Fruit fly (Drosophila melanogaster) whole organism, embryonic: ENCODE measurements around the gene CG10232.

Source experiments
- Atf3 ChIP-seq: fragments of 200-800 bp; sonication (Bioruptor generic); optimal IDR thresholded peaks from 3 replicates; lab custom pipeline; 2016; ENCODE audit warnings: missing biosample characterization, missing genetic modification characterization
- CG1024 ChIP-seq: fragments of 200-800 bp; sonication (Bioruptor generic); IDR thresholded peaks from 2 replicates; pipeline ENCODE4 v1.3.6; 2022; ENCODE audit warnings: missing biosample characterization, missing genetic modification characterization
- CG10431 ChIP-seq: fragments of 200-800 bp; sonication (Bioruptor generic); optimal IDR thresholded peaks from 3 replicates; lab custom pipeline; 2018; ENCODE audit warnings: missing biosample characterization, mild to moderate bottlenecking, missing genetic modification characterization
- CG10462 ChIP-seq: fragments of 200-800 bp; sonication (Bioruptor generic); optimal IDR thresholded peaks from 2 replicates; lab custom pipeline; 2016; ENCODE audit warnings: missing biosample characterization, missing genetic modification characterization
- CG12391 ChIP-seq: fragments of 200-800 bp; sonication (Bioruptor generic); optimal IDR thresholded peaks from 3 replicates; lab custom pipeline; 2018; ENCODE audit warnings: missing biosample characterization, mild to moderate bottlenecking, missing genetic modification characterization, moderate library complexity
- CG13424 ChIP-seq: fragments of 200-800 bp; sonication (Bioruptor generic); optimal IDR thresholded peaks from 2 replicates; lab custom pipeline; 2019; ENCODE audit warnings: missing biosample characterization, mild to moderate bottlenecking, missing genetic modification characterization, moderate library complexity
- CG13894 ChIP-seq: fragments of 200-800 bp; sonication (Bioruptor generic); optimal IDR thresholded peaks from 3 replicates; lab custom pipeline; 2018; ENCODE audit warnings: missing biosample characterization, mild to moderate bottlenecking, missing genetic modification characterization, moderate library complexity
- CG14667 ChIP-seq: fragments of 200-800 bp; sonication (Bioruptor generic); IDR thresholded peaks from 2 replicates; pipeline ENCODE4 v1.3.6; 2022; ENCODE audit warnings: missing biosample characterization, missing genetic modification characterization
- CG17359 ChIP-seq: fragments of 200-800 bp; sonication (Bioruptor generic); optimal IDR thresholded peaks from 3 replicates; lab custom pipeline; 2018; ENCODE audit warnings: missing biosample characterization, mild to moderate bottlenecking, missing genetic modification characterization, moderate library complexity
- CG17568 ChIP-seq: fragments of 200-800 bp; sonication (Bioruptor generic); optimal IDR thresholded peaks from 2 replicates; lab custom pipeline; 2018; ENCODE audit warnings: missing biosample characterization, mild to moderate bottlenecking, missing genetic modification characterization, moderate library complexity
- CG17829 ChIP-seq: fragments of 200-800 bp; optimal IDR thresholded peaks from 2 replicates; lab custom pipeline; 2019; ENCODE audit warnings: missing biosample characterization, mild to moderate bottlenecking, missing genetic modification characterization, moderate library complexity
- CG18764 ChIP-seq: fragments of 200-800 bp; sonication (Bioruptor generic); optimal IDR thresholded peaks from 3 replicates; lab custom pipeline; 2016; ENCODE audit warnings: missing biosample characterization, missing genetic modification characterization
- CG32767 ChIP-seq: fragments of 200-800 bp; sonication (Bioruptor generic); IDR thresholded peaks from 2 replicates; pipeline ENCODE4 v1.3.6; 2022; ENCODE audit warnings: missing biosample characterization, missing genetic modification characterization
- CG5245 ChIP-seq: fragments of 200-800 bp; sonication (Bioruptor generic); optimal IDR thresholded peaks from 3 replicates; lab custom pipeline; 2016; ENCODE audit warnings: missing biosample characterization, missing genetic modification characterization
- CG6254 ChIP-seq: fragments of 200-800 bp; sonication (Bioruptor generic); optimal IDR thresholded peaks from 3 replicates; lab custom pipeline; 2017; ENCODE audit warnings: mild to moderate bottlenecking, missing biosample characterization, missing genetic modification reagents, missing genetic modification characterization
- CG6683 ChIP-seq: fragments of 200-800 bp; sonication (Bioruptor generic); optimal IDR thresholded peaks from 2 replicates; lab custom pipeline; 2017; ENCODE audit warnings: missing biosample characterization, mild to moderate bottlenecking, missing genetic modification characterization, missing genetic modification reagents
- CG6854 ChIP-seq: fragments of 200-800 bp; sonication (Bioruptor generic); optimal IDR thresholded peaks from 3 replicates; lab custom pipeline; 2017; ENCODE audit warnings: missing biosample characterization, mild to moderate bottlenecking, missing genetic modification characterization
- CG9437 ChIP-seq: fragments of 200-800 bp; sonication (Bioruptor generic); optimal IDR thresholded peaks from 2 replicates; lab custom pipeline; 2018; ENCODE audit warnings: missing biosample characterization, mild to moderate bottlenecking, missing genetic modification characterization
- CG9797 ChIP-seq: fragments of 200-800 bp; sonication (Bioruptor generic); optimal IDR thresholded peaks from 3 replicates; lab custom pipeline; 2018; ENCODE audit warnings: missing biosample characterization, mild to moderate bottlenecking, missing genetic modification characterization
- Camta ChIP-seq: fragments of 200-800 bp; sonication (Bioruptor generic); optimal IDR thresholded peaks from 2 replicates; lab custom pipeline; 2016; ENCODE audit warnings: missing biosample characterization, missing genetic modification characterization
- CoRest ChIP-seq: fragments of 200-800 bp; sonication (Bioruptor generic); optimal IDR thresholded peaks from 3 replicates; lab custom pipeline; 2018; ENCODE audit warnings: missing biosample characterization, mild to moderate bottlenecking, missing genetic modification characterization, moderate library complexity
- GATAe ChIP-seq: fragments of 200-800 bp; sonication (Bioruptor generic); conservative IDR thresholded peaks from 2 replicates; pipeline ENCODE4 v1.3.6; 2022; ENCODE audit warnings: missing biosample characterization, missing genetic modification characterization
- Gsc ChIP-seq: fragments of 200-800 bp; sonication (Bioruptor generic); IDR thresholded peaks from 2 replicates; pipeline ENCODE4 v1.3.6; 2022; ENCODE audit warnings: missing biosample characterization, missing genetic modification characterization
- Lhr ChIP-seq: fragments of 200-800 bp; sonication (Bioruptor generic); optimal IDR thresholded peaks from 3 replicates; lab custom pipeline; 2017; ENCODE audit warnings: mild to moderate bottlenecking, missing biosample characterization, missing genetic modification reagents, missing genetic modification characterization
- Lpt ChIP-seq: fragments of >200 bp; optimal IDR thresholded peaks from 2 replicates; lab custom pipeline; 2018; ENCODE audit warnings: missing biosample characterization, missing genetic modification characterization
- Med ChIP-seq: fragments of 200-800 bp; sonication (Bioruptor generic); peaks from one replicate; lab custom pipeline; 2016; ENCODE audit warnings: missing biosample characterization, missing genetic modification characterization, mild to moderate bottlenecking, inconsistent platforms, moderate library complexity
- NfI ChIP-seq: fragments of 200-800 bp; sonication (Bioruptor generic); optimal IDR thresholded peaks from 3 replicates; lab custom pipeline; 2018; ENCODE audit warnings: missing biosample characterization, mild to moderate bottlenecking, missing genetic modification characterization, moderate library complexity
- Scr ChIP-seq: fragments of 200-800 bp; sonication (Bioruptor generic); IDR thresholded peaks from 2 replicates; pipeline ENCODE4 v1.3.6; 2022; ENCODE audit warnings: missing biosample characterization, missing genetic modification characterization; ENCODE audit not compliant: partially characterized antibody
- Sry-δ ChIP-seq: fragments of 200-800 bp; sonication (Bioruptor generic); optimal IDR thresholded peaks from 2 replicates; lab custom pipeline; 2016; ENCODE audit warnings: missing biosample characterization, missing genetic modification characterization
- TFAM ChIP-seq: fragments of 200-800 bp; sonication (Bioruptor generic); optimal IDR thresholded peaks from 2 replicates; lab custom pipeline; 2017; ENCODE audit warnings: missing biosample characterization, missing genetic modification characterization, inconsistent platforms
- ab ChIP-seq: fragments of 200-800 bp; sonication (Bioruptor generic); optimal IDR thresholded peaks from 2 replicates; lab custom pipeline; 2016; ENCODE audit warnings: missing biosample characterization, missing genetic modification characterization
- az2 ChIP-seq: fragments of 200-800 bp; sonication (Bioruptor generic); optimal IDR thresholded peaks from 3 replicates; lab custom pipeline; 2016; ENCODE audit warnings: missing biosample characterization, missing genetic modification characterization
- br ChIP-seq: fragments of >200 bp; optimal IDR thresholded peaks from 2 replicates; lab custom pipeline; 2017
- cato ChIP-seq: fragments of 200-800 bp; sonication (Bioruptor generic); optimal IDR thresholded peaks from 2 replicates; lab custom pipeline; 2016; ENCODE audit warnings: missing biosample characterization, missing genetic modification characterization, borderline replicate concordance
- exex ChIP-seq: fragments of 200-800 bp; sonication (Bioruptor generic); optimal IDR thresholded peaks from 4 replicates; lab custom pipeline; 2018; ENCODE audit warnings: missing biosample characterization, mild to moderate bottlenecking, missing genetic modification characterization, moderate library complexity
- gcm ChIP-seq: fragments of 200-800 bp; sonication (Bioruptor generic); optimal IDR thresholded peaks from 2 replicates; lab custom pipeline; 2019; ENCODE audit warnings: missing biosample characterization, mild to moderate bottlenecking, missing genetic modification characterization, moderate library complexity
- gro ChIP-seq: fragments of 200-800 bp; sonication (Bioruptor generic); optimal IDR thresholded peaks from 2 replicates; lab custom pipeline; 2016; ENCODE audit warnings: missing biosample characterization, missing genetic modification characterization
- jing ChIP-seq: fragments of 200-800 bp; sonication (Bioruptor generic); optimal IDR thresholded peaks from 2 replicates; lab custom pipeline; 2018; ENCODE audit warnings: missing biosample characterization, mild to moderate bottlenecking, missing genetic modification characterization
- kay ChIP-seq: fragments of 200-800 bp; sonication (Bioruptor generic); optimal IDR thresholded peaks from 2 replicates; lab custom pipeline; 2016; ENCODE audit warnings: missing biosample characterization, missing genetic modification characterization
- nerfin-1 ChIP-seq: fragments of 200-800 bp; sonication (Bioruptor generic); optimal IDR thresholded peaks from 3 replicates; lab custom pipeline; 2019; ENCODE audit warnings: missing biosample characterization, mild to moderate bottlenecking, missing genetic modification characterization, moderate library complexity
- phol ChIP-seq: fragments of 200-800 bp; sonication (Bioruptor generic); optimal IDR thresholded peaks from 3 replicates; lab custom pipeline; 2018; ENCODE audit warnings: missing biosample characterization, mild to moderate bottlenecking, missing genetic modification characterization, moderate library complexity
- prd ChIP-seq, 3 experiments: fragments of >200 bp in 2 of 3; fragments of 200-800 bp in 1 of 3; sonication (Bioruptor generic) in 1 of 3; optimal IDR thresholded peaks in 2 of 3; IDR thresholded peaks in 1 of 3; 2 replicates in 2 of 3; 3 replicates in 1 of 3; pipeline versions ENCODE4 v1.3.6 to Lab custom; 2017 to 2022; ENCODE audit warnings: missing biosample characterization in 1 of 3, missing genetic modification characterization in 1 of 3
- repo ChIP-seq: fragments of 200-800 bp; sonication (Bioruptor generic); optimal IDR thresholded peaks from 2 replicates; lab custom pipeline; 2016; ENCODE audit warnings: missing biosample characterization, missing genetic modification characterization
- scrt ChIP-seq: fragments of 200-800 bp; sonication (Bioruptor generic); optimal IDR thresholded peaks from 2 replicates; lab custom pipeline; 2018; ENCODE audit warnings: missing biosample characterization, mild to moderate bottlenecking, missing genetic modification characterization, moderate library complexity
- so ChIP-seq: fragments of 200-800 bp; sonication (Bioruptor generic); IDR thresholded peaks from 3 replicates; pipeline ENCODE4 v1.3.6; 2022; ENCODE audit warnings: missing biosample characterization, missing genetic modification characterization
- ssp ChIP-seq: fragments of 200-800 bp; sonication (Bioruptor generic); IDR thresholded peaks from 2 replicates; pipeline ENCODE4 v1.3.6; 2022; ENCODE audit warnings: missing biosample characterization, missing genetic modification characterization
- tll ChIP-seq, 2 experiments: fragments of 200-800 bp in 1 of 2; fragments of >200 bp in 1 of 2; sonication (Bioruptor generic) in 1 of 2; optimal IDR thresholded peaks; 2 replicates each; lab custom pipeline; 2017 to 2019; ENCODE audit warnings: missing biosample characterization in 2 of 2, missing genetic modification characterization in 2 of 2, mild to moderate bottlenecking in 1 of 2, moderate library complexity in 1 of 2
- zfh1 ChIP-seq: fragments of 200-800 bp; sonication (Bioruptor generic); IDR thresholded peaks from 3 replicates; pipeline ENCODE4 v1.3.6; 2022; ENCODE audit warnings: missing biosample characterization, missing genetic modification characterization

The CG10232 gene

DNA sequence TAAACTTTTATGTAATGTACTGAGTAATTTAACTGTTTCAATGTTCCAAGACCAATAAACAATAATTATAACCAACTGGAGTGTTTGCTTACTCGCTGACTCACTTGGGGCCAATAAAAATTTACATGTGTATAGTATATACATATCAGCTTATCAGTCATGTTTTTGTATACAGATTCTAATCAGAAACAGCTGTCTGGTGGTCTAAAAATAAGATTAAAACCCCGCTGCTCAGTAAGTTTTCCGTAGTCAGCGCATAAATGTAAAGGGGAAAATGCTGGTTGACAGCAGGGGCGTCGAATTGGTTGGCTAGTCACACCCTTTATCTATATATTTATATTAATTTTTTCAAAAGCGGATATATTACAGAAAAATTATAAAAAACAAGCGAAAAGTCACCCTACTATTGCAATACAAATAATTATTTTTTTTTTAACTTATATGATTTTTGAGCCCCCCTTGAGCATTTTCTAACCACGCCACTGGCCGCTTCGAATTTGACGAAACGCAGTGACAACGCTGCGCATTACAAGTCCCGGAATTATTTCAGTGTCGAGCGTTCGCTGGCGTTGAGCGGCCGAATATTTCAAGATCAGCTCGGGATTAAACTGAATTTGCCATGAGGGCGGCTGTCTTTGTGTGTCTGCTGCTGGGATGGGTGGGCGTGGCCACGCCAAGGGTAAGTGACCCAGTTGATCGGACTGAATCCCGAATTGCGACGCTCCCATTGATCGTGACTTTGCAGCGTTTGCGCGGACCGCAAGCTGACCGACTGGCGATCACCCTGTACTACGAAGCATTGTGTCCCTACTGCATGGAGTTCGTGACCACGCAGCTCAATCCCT is 42.9 kb downstream of the CG10232 start, which contains the start of gene GILT2 (continued):
- TF ChIP-seq gcm (GFP tag; lab: Kevin White, UChicago): peak; percentile 96
- TF ChIP-seq phol: peak; percentile 93
- TF ChIP-seq cato (GFP tag; lab: Kevin White, UChicago): peak; percentile 85
- TF ChIP-seq NfI (GFP tag; lab: Kevin White, UChicago): peak; percentile 90
- peak; percentile 81 for TF ChIP-seq CG6254 (GFP tag; lab: Kevin White, UChicago)
- TF ChIP-seq CG6854 (GFP tag; lab: Kevin White, UChicago): peak; percentile 91
- TF ChIP-seq exex: peak; percentile 78
- peak; percentile 90 for TF ChIP-seq nerfin-1 (tag; lab: Kevin White, UChicago)
- TF ChIP-seq CG10431 (GFP tag; lab: Kevin White, UChicago): peak; percentile 84
- TF ChIP-seq Atf3 (GFP tag; lab: Kevin White, UChicago): peak; percentile 35
- TF ChIP-seq repo: no peak
- peak; percentile 94 for TF ChIP-seq CG12391
- TF ChIP-seq so (GFP tag; lab: Robert Waterston, UW): peak; percentile 92
- TF ChIP-seq CG1024 (GFP tag; lab: Robert Waterston, UW): peak; percentile 73
- no peak for TF ChIP-seq br (lab: Kevin White, UChicago)
- peak; percentile 81 for TF ChIP-seq CG18764
- peak; percentile 88 for TF ChIP-seq CG13894 (tag; lab: Kevin White, UChicago)
- TF ChIP-seq CG6683 (GFP tag; lab: Kevin White, UChicago): peak; percentile 88
- TF ChIP-seq kay (GFP tag; lab: Kevin White, UChicago): peak; percentile 76
- no peak for TF ChIP-seq gro (GFP tag; lab: Kevin White, UChicago)
- peak; percentile 11 for TF ChIP-seq CG9797
- TF ChIP-seq Lhr (GFP tag; lab: Kevin White, UChicago): peak; percentile 59
- TF ChIP-seq CG17359 (tag; lab: Kevin White, UChicago): peak; percentile 94
- peak; percentile 81 for TF ChIP-seq ssp (GFP tag; lab: Robert Waterston, UW)
- TF ChIP-seq CG9437: peak; percentile 80
- peak; percentile 83 for TF ChIP-seq CG14667
- TF ChIP-seq GATAe (GFP tag; lab: Robert Waterston, UW): peak; percentile 59
- TF ChIP-seq prd (optimal IDR thresholded peaks at IDR 0.05; lab: Kevin White, UChicago): no peak
- peak; percentile 95 for TF ChIP-seq prd (GFP tag; IDR thresholded peaks at IDR 0.05; lab: Robert Waterston, UW)
- peak; percentile 95 for TF ChIP-seq CG13424 (tag; lab: Kevin White, UChicago)
- peak; percentile 34 for TF ChIP-seq TFAM (GFP tag; lab: Kevin White, UChicago)
- peak; percentile 92 for TF ChIP-seq CG17829 (tag; lab: Kevin White, UChicago)
- peak; percentile 89 for TF ChIP-seq CG5245 (GFP tag; lab: Kevin White, UChicago)
- peak; percentile 10 for TF ChIP-seq ab (GFP tag; lab: Kevin White, UChicago)
- peak; percentile 94 for TF ChIP-seq CG32767 (GFP tag; lab: Robert Waterston, UW)
- TF ChIP-seq CoRest (tag; lab: Kevin White, UChicago): peak; percentile 93
- peak; percentile 92 for TF ChIP-seq zfh1 (GFP tag; lab: Robert Waterston, UW)
- peak; percentile 90 for TF ChIP-seq Med (GFP tag; lab: Kevin White, UChicago)
- TF ChIP-seq Scr (GFP tag; lab: Robert Waterston, UW): no peak
- TF ChIP-seq Gsc (GFP tag; lab: Robert Waterston, UW): peak; percentile 63
- TF ChIP-seq scrt: peak; percentile 82
- TF ChIP-seq Sry-δ (GFP tag; lab: Kevin White, UChicago): peak; percentile 11
- no peak for TF ChIP-seq Lpt
- peak; percentile 55 for TF ChIP-seq jing
- TF ChIP-seq CG10462 (GFP tag; lab: Kevin White, UChicago): peak; percentile 77
- peak; percentile 90 for TF ChIP-seq az2
- TF ChIP-seq CG17568 (GFP tag; lab: Kevin White, UChicago): no peak
- peak; percentile 39 for TF ChIP-seq Camta (GFP tag; lab: Kevin White, UChicago)
- TF ChIP-seq tll (GFP tag; optimal IDR thresholded peaks at IDR 0.05; lab: Kevin White, UChicago): peak in 1 of 2 experiments; percentile 12
